Fruit fly (Drosophila melanogaster) whole organism, embryonic: ENCODE results near the gene hiro.

Experiments used
- Ada2b ChIP-seq: fragments of 200-800 bp; sonication (Bioruptor generic); IDR thresholded peaks from 2 replicates; pipeline ENCODE4 v1.3.6; 2022; ENCODE audit warnings: missing biosample characterization, missing genetic modification characterization
- Blimp-1 ChIP-seq: fragments of 200-800 bp; sonication (Bioruptor generic); optimal IDR thresholded peaks from 3 replicates; lab custom pipeline; 2018; ENCODE audit warnings: missing biosample characterization, missing genetic modification characterization, mild to moderate bottlenecking, moderate library complexity, missing genetic modification reagents
- CG10431 ChIP-seq: fragments of 200-800 bp; sonication (Bioruptor generic); optimal IDR thresholded peaks from 3 replicates; lab custom pipeline; 2018; ENCODE audit warnings: missing biosample characterization, mild to moderate bottlenecking, missing genetic modification characterization
- CG11504 ChIP-seq: fragments of 200-800 bp; sonication (Bioruptor generic); optimal IDR thresholded peaks from 3 replicates; lab custom pipeline; 2019; ENCODE audit warnings: missing biosample characterization, mild to moderate bottlenecking, missing genetic modification characterization, moderate library complexity
- CG12104 ChIP-seq: fragments of 200-800 bp; sonication (Bioruptor generic); optimal IDR thresholded peaks from 3 replicates; lab custom pipeline; 2016; ENCODE audit warnings: missing biosample characterization, missing genetic modification characterization
- CG12219 ChIP-seq: fragments of 200-800 bp; sonication (Bioruptor generic); optimal IDR thresholded peaks from 3 replicates; lab custom pipeline; 2018; ENCODE audit warnings: missing biosample characterization, mild to moderate bottlenecking, missing genetic modification characterization
- CG12659 ChIP-seq: fragments of 200-800 bp; sonication (Bioruptor generic); optimal IDR thresholded peaks from 3 replicates; lab custom pipeline; 2017; ENCODE audit warnings: mild to moderate bottlenecking, missing biosample characterization, missing genetic modification reagents, missing genetic modification characterization
- CG13123 ChIP-seq: fragments of 200-800 bp; sonication (Bioruptor generic); optimal IDR thresholded peaks from 2 replicates; lab custom pipeline; 2016; ENCODE audit warnings: missing biosample characterization, missing genetic modification characterization
- CG13296 ChIP-seq: fragments of 200-800 bp; sonication (Bioruptor generic); optimal IDR thresholded peaks from 3 replicates; lab custom pipeline; 2018; ENCODE audit warnings: missing biosample characterization, mild to moderate bottlenecking, missing genetic modification characterization
- CG13775 ChIP-seq: fragments of 200-800 bp; sonication (Bioruptor generic); optimal IDR thresholded peaks from 3 replicates; lab custom pipeline; 2017; ENCODE audit warnings: missing biosample characterization, mild to moderate bottlenecking, missing genetic modification characterization
- CG14441 ChIP-seq: fragments of 200-800 bp; sonication (Bioruptor generic); IDR thresholded peaks from 2 replicates; pipeline ENCODE4 v1.3.6; 2022; ENCODE audit warnings: missing biosample characterization, missing genetic modification characterization
- CG14965 ChIP-seq: fragments of 200-800 bp; sonication (Bioruptor generic); optimal IDR thresholded peaks from 2 replicates; lab custom pipeline; 2016; ENCODE audit warnings: missing biosample characterization, missing genetic modification characterization, borderline replicate concordance
- CG17829 ChIP-seq: fragments of 200-800 bp; optimal IDR thresholded peaks from 2 replicates; lab custom pipeline; 2019; ENCODE audit warnings: missing biosample characterization, mild to moderate bottlenecking, missing genetic modification characterization, moderate library complexity
- CG18599 ChIP-seq: fragments of 200-800 bp; sonication (Bioruptor generic); optimal IDR thresholded peaks from 3 replicates; lab custom pipeline; 2017; ENCODE audit warnings: missing biosample characterization, missing genetic modification characterization, mild to moderate bottlenecking, moderate library complexity, missing genetic modification reagents
- CG18619 ChIP-seq: fragments of 200-800 bp; sonication (Bioruptor generic); optimal IDR thresholded peaks from 3 replicates; lab custom pipeline; 2017; ENCODE audit warnings: missing biosample characterization, mild to moderate bottlenecking, missing genetic modification characterization
- CG3726 ChIP-seq: fragments of 200-800 bp; sonication (Bioruptor generic); IDR thresholded peaks from 3 replicates; pipeline ENCODE4, ENCODE4 v1.3.6; 2022; ENCODE audit warnings: missing biosample characterization, missing genetic modification characterization
- CG43689 ChIP-seq: fragments of 200-800 bp; sonication (Bioruptor generic); IDR thresholded peaks from 2 replicates; pipeline ENCODE4 v1.3.6; 2022; ENCODE audit warnings: missing biosample characterization, missing genetic modification characterization
- CG4854 ChIP-seq: fragments of 200-800 bp; sonication (Bioruptor generic); optimal IDR thresholded peaks from 2 replicates; lab custom pipeline; 2016; ENCODE audit warnings: missing biosample characterization, missing genetic modification characterization, inconsistent platforms
- CG6765 ChIP-seq: fragments of 200-800 bp; sonication (Bioruptor generic); optimal IDR thresholded peaks from 3 replicates; lab custom pipeline; 2017; ENCODE audit warnings: missing biosample characterization, mild to moderate bottlenecking, missing genetic modification characterization
- CG9215 ChIP-seq: fragments of 200-800 bp; sonication (Bioruptor generic); IDR thresholded peaks from 2 replicates; pipeline ENCODE4 v1.3.6; 2022; ENCODE audit warnings: missing biosample characterization, missing genetic modification characterization
- CG9437 ChIP-seq: fragments of 200-800 bp; sonication (Bioruptor generic); optimal IDR thresholded peaks from 2 replicates; lab custom pipeline; 2018; ENCODE audit warnings: missing biosample characterization, mild to moderate bottlenecking, missing genetic modification characterization
- D ChIP-seq, 2 experiments: fragments of 200-800 bp in 1 of 2; fragments of >200 bp in 1 of 2; sonication (Bioruptor generic) in 1 of 2; optimal IDR thresholded peaks; 2 replicates in 1 of 2; 3 replicates in 1 of 2; lab custom pipeline; 2017; ENCODE audit warnings: mild to moderate bottlenecking in 1 of 2, missing biosample characterization in 1 of 2, missing genetic modification characterization in 1 of 2, missing genetic modification reagents in 1 of 2
- Deaf1 ChIP-seq: fragments of 200-800 bp; optimal IDR thresholded peaks from 3 replicates; lab custom pipeline; 2019; ENCODE audit warnings: missing biosample characterization, mild to moderate bottlenecking, missing genetic modification characterization, moderate library complexity
- GATAe ChIP-seq: fragments of 200-800 bp; sonication (Bioruptor generic); conservative IDR thresholded peaks from 2 replicates; pipeline ENCODE4 v1.3.6; 2022; ENCODE audit warnings: missing biosample characterization, missing genetic modification characterization
- Hand ChIP-seq: fragments of 200-800 bp; sonication (Bioruptor generic); optimal IDR thresholded peaks from 2 replicates; lab custom pipeline; 2017; ENCODE audit warnings: mild to moderate bottlenecking, missing biosample characterization, missing genetic modification reagents, missing genetic modification characterization
- Med ChIP-seq: fragments of 200-800 bp; sonication (Bioruptor generic); peaks from one replicate; lab custom pipeline; 2016; ENCODE audit warnings: missing biosample characterization, missing genetic modification characterization, mild to moderate bottlenecking, inconsistent platforms, moderate library complexity
- Mrtf ChIP-seq: fragments of 200-800 bp; sonication (Bioruptor generic); IDR thresholded peaks from 3 replicates; pipeline ENCODE4 v1.3.6; 2022; ENCODE audit warnings: missing biosample characterization, missing genetic modification characterization
- Myb ChIP-seq: fragments of 200-800 bp; sonication (Bioruptor generic); optimal IDR thresholded peaks from 2 replicates; lab custom pipeline; 2016; ENCODE audit warnings: missing biosample characterization, missing genetic modification characterization
- Neu2 ChIP-seq: fragments of 200-800 bp; sonication (Bioruptor generic); optimal IDR thresholded peaks from 3 replicates; lab custom pipeline; 2016; ENCODE audit warnings: missing biosample characterization, missing genetic modification characterization, borderline replicate concordance
- Nf-YA ChIP-seq: fragments of 200-800 bp; sonication (Bioruptor generic); IDR thresholded peaks from 2 replicates; pipeline ENCODE4 v1.3.6; 2022; ENCODE audit warnings: missing biosample characterization, missing genetic modification characterization
- NfI ChIP-seq: fragments of 200-800 bp; sonication (Bioruptor generic); optimal IDR thresholded peaks from 3 replicates; lab custom pipeline; 2018; ENCODE audit warnings: missing biosample characterization, mild to moderate bottlenecking, missing genetic modification characterization, moderate library complexity
- Ptx1 ChIP-seq: fragments of 200-800 bp; sonication (Bioruptor generic); IDR thresholded peaks from 2 replicates; pipeline ENCODE4 v1.3.6; 2022; ENCODE audit warnings: missing biosample characterization, missing genetic modification characterization
- az2 ChIP-seq: fragments of 200-800 bp; sonication (Bioruptor generic); optimal IDR thresholded peaks from 3 replicates; lab custom pipeline; 2016; ENCODE audit warnings: missing biosample characterization, missing genetic modification characterization
- br ChIP-seq: fragments of >200 bp; optimal IDR thresholded peaks from 2 replicates; lab custom pipeline; 2017
- caup ChIP-seq: fragments of 200-800 bp; sonication (Bioruptor generic); optimal IDR thresholded peaks from 3 replicates; lab custom pipeline; 2017; ENCODE audit warnings: missing biosample characterization, mild to moderate bottlenecking, missing genetic modification characterization, moderate library complexity; ENCODE audit not compliant: severe bottlenecking
- ci ChIP-seq: fragments of 200-800 bp; sonication (Bioruptor generic); IDR thresholded peaks from 3 replicates; pipeline ENCODE4 v1.3.6; 2022; ENCODE audit warnings: missing biosample characterization, missing genetic modification characterization
- croc ChIP-seq: fragments of 200-800 bp; sonication (Bioruptor generic); conservative IDR thresholded peaks from 3 replicates; pipeline ENCODE4 v1.3.6; 2022; ENCODE audit warnings: missing biosample characterization, missing genetic modification characterization
- emc ChIP-seq: fragments of 200-800 bp; sonication (Bioruptor generic); optimal IDR thresholded peaks from 2 replicates; lab custom pipeline; 2016; ENCODE audit warnings: missing biosample characterization, missing genetic modification characterization
- fu2 ChIP-seq: fragments of 200-800 bp; sonication (Bioruptor generic); optimal IDR thresholded peaks from 2 replicates; lab custom pipeline; 2016; ENCODE audit warnings: missing biosample characterization, missing genetic modification characterization
- grn ChIP-seq: fragments of 200-800 bp; sonication (Bioruptor generic); optimal IDR thresholded peaks from 3 replicates; lab custom pipeline; 2017; ENCODE audit warnings: missing biosample characterization, missing genetic modification characterization
- her ChIP-seq: fragments of 200-800 bp; sonication (Bioruptor generic); optimal IDR thresholded peaks from 2 replicates; lab custom pipeline; 2016; ENCODE audit warnings: missing biosample characterization, missing genetic modification characterization
- knrl ChIP-seq: fragments of 200-800 bp; sonication (Bioruptor generic); IDR thresholded peaks from 3 replicates; pipeline ENCODE4 v1.3.6; 2022; ENCODE audit warnings: missing biosample characterization, missing genetic modification characterization; ENCODE audit not compliant: partially characterized antibody
- nmo ChIP-seq: fragments of 200-800 bp; sonication (Bioruptor generic); optimal IDR thresholded peaks from 2 replicates; lab custom pipeline; 2018; ENCODE audit warnings: missing biosample characterization, mild to moderate bottlenecking, missing genetic modification characterization, moderate library complexity
- otp ChIP-seq: fragments of 200-800 bp; sonication (Bioruptor generic); IDR thresholded peaks from 3 replicates; pipeline ENCODE4, ENCODE4 v1.3.6; 2022; ENCODE audit warnings: missing biosample characterization, missing genetic modification characterization
- pan ChIP-seq, 4 experiments: fragments of >200 bp in 3 of 4; fragments of 200-800 bp in 1 of 4; sonication (Bioruptor generic) in 1 of 4; optimal IDR thresholded peaks in 3 of 4; IDR thresholded peaks in 1 of 4; 2 replicates each; pipeline versions ENCODE4 v1.3.6 to Lab custom; 2017 to 2022; ENCODE audit warnings: missing biosample characterization in 2 of 4, missing genetic modification characterization in 2 of 4, mixed read lengths in 1 of 4
- pb ChIP-seq: fragments of 200-800 bp; sonication (Bioruptor generic); optimal IDR thresholded peaks from 3 replicates; lab custom pipeline; 2016; ENCODE audit warnings: missing biosample characterization, missing genetic modification characterization
- phol ChIP-seq: fragments of 200-800 bp; sonication (Bioruptor generic); optimal IDR thresholded peaks from 3 replicates; lab custom pipeline; 2018; ENCODE audit warnings: missing biosample characterization, mild to moderate bottlenecking, missing genetic modification characterization, moderate library complexity
- psq ChIP-seq: fragments of 200-800 bp; sonication (Bioruptor generic); optimal IDR thresholded peaks from 2 replicates; lab custom pipeline; 2017; ENCODE audit warnings: missing biosample characterization, missing genetic modification characterization
- rib ChIP-seq: fragments of 200-800 bp; sonication (Bioruptor generic); IDR thresholded peaks from 2 replicates; pipeline ENCODE4 v1.3.6; 2022; ENCODE audit warnings: missing biosample characterization, missing genetic modification characterization
- tap ChIP-seq: fragments of 200-800 bp; optimal IDR thresholded peaks from 3 replicates; lab custom pipeline; 2019; ENCODE audit warnings: missing biosample characterization, mild to moderate bottlenecking, missing genetic modification characterization, moderate library complexity

The hiro gene

dm6 chr3L:722386-722785 is 34.6 kb upstream of the hiro start (continued):
- TF ChIP-seq fu2 (GFP tag; lab: Kevin White, UChicago) (no peak), br (no peak), knrl (no peak), GATAe (no peak), CG12219 (GFP tag; lab: Kevin White, UChicago) (no peak), CG9215 (GFP tag; lab: Robert Waterston, UW) (0 out of 2 replicates have a peak, but pooled peaks have one; percentile 10), nmo (GFP tag; lab: Kevin White, UChicago) (no peak), CG17829 (tag; lab: Kevin White, UChicago) (no peak), rib (no peak), CG4854 (GFP tag; lab: Kevin White, UChicago) (no peak), Hand (GFP tag; lab: Kevin White, UChicago) (no peak), Mrtf (peak; percentile 32; the same call in 1 of the 3 replicates), D (optimal IDR thresholded peaks at IDR 0.05; lab: Kevin White, UChicago) (no peak), D (GFP tag; optimal IDR thresholded peaks at IDR 0.05; lab: Kevin White, UChicago) (no peak), CG6765 (GFP tag; lab: Kevin White, UChicago) (no peak), CG43689 (0 out of 2 replicates have a peak, but pooled peaks have one; percentile 20), Nf-YA (GFP tag; lab: Robert Waterston, UW) (peak; percentile 28; the same call in 1 of the 2 replicates), CG18599 (GFP tag; lab: Kevin White, UChicago) (peak; percentile 33), phol (tag; lab: Kevin White, UChicago) (no peak), CG12659 (GFP tag; lab: Kevin White, UChicago) (no peak), her (no peak), Ada2b (GFP tag; lab: Robert Waterston, UW) (peak; percentile 50), Myb (GFP tag; lab: Kevin White, UChicago) (no peak), Ptx1 (GFP tag; lab: Robert Waterston, UW) (peak; percentile 70), CG3726 (GFP tag; lab: Robert Waterston, UW) (no peak), Deaf1 (no peak), caup (GFP tag; lab: Kevin White, UChicago) (no peak), CG13775 (GFP tag; lab: Kevin White, UChicago) (no peak), emc (no peak), CG13123 (GFP tag; lab: Kevin White, UChicago) (no peak), NfI (no peak), CG11504 (tag; lab: Kevin White, UChicago) (peak; percentile 39), Blimp-1 (GFP tag; lab: Kevin White, UChicago) (no peak), CG14965 (GFP tag; lab: Kevin White, UChicago) (no peak), tap (tag; lab: Kevin White, UChicago) (no peak), grn (GFP tag; lab: Kevin White, UChicago) (no peak), otp (GFP tag; lab: Robert Waterston, UW) (no peak), CG13296 (no peak), CG10431 (GFP tag; lab: Kevin White, UChicago) (no peak), Neu2 (GFP tag; lab: Kevin White, UChicago) (no peak), Med (GFP tag; lab: Kevin White, UChicago) (peak; percentile 70), psq (GFP tag; lab: Kevin White, UChicago) (no peak), az2 (GFP tag; lab: Kevin White, UChicago) (no peak), ci (GFP tag; lab: Robert Waterston, UW) (peak; percentile 41; the same call in 2 of the 3 replicates), pan (optimal IDR thresholded peaks at IDR 0.05; lab: Kevin White, UChicago) (no peak), pan (GFP tag; optimal IDR thresholded peaks at IDR 0.05 in 1 of 2, IDR thresholded peaks at IDR 0.05 in 1 of 2) (peak in 1 of 2 experiments; percentile 68), CG9437 (GFP tag; lab: Kevin White, UChicago) (no peak), CG12104 (no peak), CG18619 (GFP tag; lab: Kevin White, UChicago) (no peak), CG14441 (GFP tag; lab: Robert Waterston, UW) (peak; percentile 71), croc (GFP tag; lab: Robert Waterston, UW) (no peak), pb (no peak)
